Fruit fly (Drosophila melanogaster): Measurements from ENCODE around the gene osa.

Gene osa

DNA sequence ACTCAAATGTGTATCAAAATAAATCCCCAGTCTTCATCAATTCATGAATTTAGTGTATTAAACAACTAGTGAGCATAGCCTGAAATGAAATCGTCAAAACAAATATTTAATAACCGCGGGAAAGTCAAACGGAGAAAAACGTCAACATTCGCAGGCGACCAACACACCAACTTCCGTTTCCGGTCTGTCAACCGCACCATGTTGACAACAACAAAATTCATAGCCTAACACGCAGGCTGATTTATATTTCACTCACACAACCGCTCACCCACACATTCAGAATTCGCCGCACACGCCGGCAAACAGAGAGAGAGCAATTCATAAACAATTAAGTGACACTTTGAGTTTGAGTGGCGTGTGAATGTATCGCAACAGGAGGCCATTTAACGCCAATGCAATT, 63.1 kb downstream of the osa start (continued):
- no peak for TF ChIP-seq CG6791 (GFP tag; IDR thresholded peaks at IDR 0.05; ENCODE audit: partially characterized antibody)
- TF ChIP-seq tup (GFP tag; optimal IDR thresholded peaks at IDR 0.05) = no peak
- TF ChIP-seq CG15696 (tag; optimal IDR thresholded peaks at IDR 0.05) = no peak
- no peak for TF ChIP-seq CG14441 (GFP tag; IDR thresholded peaks at IDR 0.05)
- no peak for TF ChIP-seq Opbp (GFP tag; IDR thresholded peaks at IDR 0.05; ENCODE audit: partially characterized antibody)
- no peak for TF ChIP-seq Sry-β (GFP tag; optimal IDR thresholded peaks at IDR 0.05)
- no peak for TF ChIP-seq CG4282 (GFP tag; optimal IDR thresholded peaks at IDR 0.05)
- no peak for TF ChIP-seq CG2712 (tag; optimal IDR thresholded peaks at IDR 0.05)
- no peak for TF ChIP-seq ttk (GFP tag; IDR thresholded peaks at IDR 0.05)
- TF ChIP-seq bowl (GFP tag; IDR thresholded peaks at IDR 0.05) = no peak
- no peak for TF ChIP-seq Bteb2 (GFP tag; optimal IDR thresholded peaks at IDR 0.05)
- TF ChIP-seq CG9817 (tag; optimal IDR thresholded peaks at IDR 0.05) = peak; percentile 10
- TF ChIP-seq CG12391 (tag; optimal IDR thresholded peaks at IDR 0.05) = peak; percentile 30
- no peak for TF ChIP-seq maf-S (GFP tag; optimal IDR thresholded peaks at IDR 0.05)
- TF ChIP-seq ab (GFP tag; optimal IDR thresholded peaks at IDR 0.05) = no peak
- no peak for TF ChIP-seq nerfin-2 (GFP tag; IDR thresholded peaks at IDR 0.05; ENCODE audit: partially characterized antibody)
- TF ChIP-seq luna (GFP tag; optimal IDR thresholded peaks at IDR 0.05) = no peak
- no peak for TF ChIP-seq Nf-YA (GFP tag; IDR thresholded peaks at IDR 0.05)
- no peak for TF ChIP-seq CG6683 (GFP tag; optimal IDR thresholded peaks at IDR 0.05)
- no peak for TF ChIP-seq otp (GFP tag; IDR thresholded peaks at IDR 0.05)
- peak; percentile 50 for TF ChIP-seq CG2875 (GFP tag; optimal IDR thresholded peaks at IDR 0.05)
- TF ChIP-seq jumu (GFP tag; optimal IDR thresholded peaks at IDR 0.05) = no peak
- no peak for TF ChIP-seq CG2129 (GFP tag; IDR thresholded peaks at IDR 0.05; ENCODE audit: partially characterized antibody)
- peak; percentile 39 for TF ChIP-seq CG13775 (GFP tag; optimal IDR thresholded peaks at IDR 0.05)
- TF ChIP-seq Asciz (GFP tag; optimal IDR thresholded peaks at IDR 0.05) = peak; percentile 38
- TF ChIP-seq CG4730 (GFP tag; IDR thresholded peaks at IDR 0.05) = no peak
- no peak for TF ChIP-seq HLH3B (GFP tag; IDR thresholded peaks at IDR 0.05)
- no peak for TF ChIP-seq Tbp (GFP tag; optimal IDR thresholded peaks at IDR 0.05)
- no peak for TF ChIP-seq gro (GFP tag; optimal IDR thresholded peaks at IDR 0.05)
- TF ChIP-seq Aef1 (GFP tag; IDR thresholded peaks at IDR 0.05) = no peak
- peak; percentile 7 for TF ChIP-seq CG15479 (GFP tag; optimal IDR thresholded peaks at IDR 0.05)
- TF ChIP-seq eyg (GFP tag; optimal IDR thresholded peaks at IDR 0.05) = no peak
- no peak for TF ChIP-seq Dek (tag; optimal IDR thresholded peaks at IDR 0.05)
- TF ChIP-seq insv (GFP tag; optimal IDR thresholded peaks at IDR 0.05) = no peak
- no peak for TF ChIP-seq tll (GFP tag; optimal IDR thresholded peaks at IDR 0.05)
- peak; percentile 96 for TF ChIP-seq Ets97D (GFP tag; optimal IDR thresholded peaks at IDR 0.05)
- TF ChIP-seq CG32767 (GFP tag; IDR thresholded peaks at IDR 0.05) = no peak
- no peak for TF ChIP-seq CG8478 (optimal IDR thresholded peaks at IDR 0.05)
- TF ChIP-seq CG7372 (GFP tag; IDR thresholded peaks at IDR 0.05) = no peak
- no peak for TF ChIP-seq Poxn (GFP tag; IDR thresholded peaks at IDR 0.05)
- no peak for TF ChIP-seq aop (GFP tag; IDR thresholded peaks at IDR 0.05)
- TF ChIP-seq CG10267 (tag; optimal IDR thresholded peaks at IDR 0.05) = peak; percentile 10
- TF ChIP-seq Eip74EF (GFP tag; optimal IDR thresholded peaks at IDR 0.05) = no peak
- TF ChIP-seq ftz-f1 (GFP tag; optimal IDR thresholded peaks at IDR 0.05) = no peak
- no peak for TF ChIP-seq lov (optimal IDR thresholded peaks at IDR 0.05)
- TF ChIP-seq lov (GFP tag; IDR thresholded peaks at IDR 0.05) = peak; percentile 77; the same call in 2 of the 3 replicates
- no peak for TF ChIP-seq chinmo (GFP tag; IDR thresholded peaks at IDR 0.05; ENCODE audit: partially characterized antibody)
- no peak for TF ChIP-seq CG17829 (tag; optimal IDR thresholded peaks at IDR 0.05)
- TF ChIP-seq cwo (GFP tag; optimal IDR thresholded peaks at IDR 0.05) = no peak
- TF ChIP-seq Hmx (GFP tag; optimal IDR thresholded peaks at IDR 0.05) = no peak
- no peak for TF ChIP-seq gce (GFP tag; IDR thresholded peaks at IDR 0.05)
- 0 out of 2 replicates have a peak, but pooled peaks have one; percentile 18 for TF ChIP-seq sob (GFP tag; IDR thresholded peaks at IDR 0.05)
